Worm (Caenorhabditis elegans) whole organism, L2 larva: ENCODE data around the gene glb-30.

Source experiments
- egl-27 ChIP-seq: sonication (generic microtip); optimal IDR thresholded peaks from 3 replicates; lab custom pipeline; 2017; ENCODE audit warnings: missing biosample characterization, missing genetic modification reagents, missing genetic modification characterization
- lin-13 ChIP-seq: fragments of 150-350 bp; optimal IDR thresholded peaks from 2 replicates; lab custom pipeline; 2014; ENCODE audit warnings: missing biosample characterization, missing genetic modification reagents, missing genetic modification characterization
- nhr-25 ChIP-seq: fragments of 150-350 bp; sonication (generic microtip); optimal IDR thresholded peaks from 3 replicates; lab custom pipeline; 2014; ENCODE audit warnings: missing biosample characterization, missing genetic modification characterization
- skn-1 ChIP-seq: sonication (generic microtip); optimal IDR thresholded peaks from 2 replicates; lab custom pipeline; 2017; ENCODE audit warnings: missing biosample characterization, missing genetic modification characterization

DNA sequence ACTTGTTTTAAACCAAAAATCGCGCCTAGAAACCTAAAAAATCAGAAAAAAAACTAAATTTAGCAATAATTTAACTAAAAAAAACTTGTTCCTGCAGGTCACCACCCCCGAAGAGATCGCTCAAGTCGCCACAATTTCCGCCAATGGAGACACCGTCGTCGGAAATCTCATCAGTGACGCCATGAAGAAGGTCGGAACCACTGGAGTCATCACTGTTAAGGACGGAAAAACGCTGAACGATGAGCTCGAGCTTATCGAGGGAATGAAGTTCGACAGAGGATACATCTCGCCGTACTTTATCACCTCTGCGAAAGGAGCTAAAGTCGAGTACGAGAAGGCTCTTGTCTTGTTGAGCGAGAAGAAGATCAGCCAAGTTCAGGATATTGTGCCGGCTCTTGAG lies 47.1 kb downstream of the glb-30 start:
- TF ChIP-seq lin-13 (no peak), skn-1 (tag; lab: Kevin White, UChicago) (no peak), nhr-25 (tag; lab: Kevin White, UChicago) (no peak), egl-27 (tag; lab: Kevin White, UChicago) (no peak)
